Fruit fly (Drosophila melanogaster): ENCODE results near the gene Eip78C.
A peak's percentile ranks its signal among the peaks of the same experiment; 100 is the strongest.

Gene Eip78C

DNA sequence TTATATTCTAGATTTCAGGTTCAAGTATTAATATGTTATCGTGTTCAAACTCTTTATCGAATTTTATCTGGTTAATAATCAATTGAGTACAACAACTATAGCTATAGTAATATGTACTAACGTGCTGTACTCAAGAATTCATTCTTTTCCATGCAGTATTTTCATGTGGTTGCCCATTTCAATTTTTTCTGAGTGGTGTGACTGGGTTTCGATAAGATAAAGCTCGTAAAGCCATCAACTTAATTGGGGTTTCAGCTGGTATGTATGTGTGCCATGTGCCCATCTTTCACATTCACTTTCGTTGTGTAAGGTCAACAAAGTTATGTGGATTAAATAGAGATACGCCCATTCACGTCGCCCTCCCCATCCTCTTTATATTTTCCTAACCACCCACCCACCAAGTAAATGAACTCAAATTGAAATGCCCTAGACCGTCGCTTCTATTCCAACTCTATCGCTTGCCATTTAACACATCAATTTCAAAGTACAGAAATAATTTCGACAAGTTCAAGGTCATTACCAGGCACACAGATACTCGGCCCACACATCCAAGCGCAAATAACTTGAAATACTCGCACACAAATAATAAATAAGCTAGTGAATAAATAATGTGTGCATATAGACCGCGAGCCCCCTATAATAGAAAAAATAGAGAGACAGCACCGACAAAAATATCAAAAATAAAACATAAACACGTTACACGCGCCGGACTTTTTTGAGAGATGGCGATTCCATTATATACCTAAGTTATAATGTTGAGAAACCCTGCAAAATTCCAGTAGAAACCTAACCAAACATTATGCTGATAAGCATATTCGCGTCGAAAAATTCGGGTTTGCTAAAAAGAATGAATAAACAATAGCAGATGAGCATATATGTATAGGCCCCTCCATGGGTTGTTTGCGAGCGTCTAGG, 21.6 kb upstream of the Eip78C start (continued):
- no peak for TF ChIP-seq nau (GFP tag; optimal IDR thresholded peaks at IDR 0.05)
- no peak for TF ChIP-seq CG6175 (GFP tag; IDR thresholded peaks at IDR 0.05)
- TF ChIP-seq sug (tag; optimal IDR thresholded peaks at IDR 0.05) = peak; percentile 94
- TF ChIP-seq CG1233 (GFP tag; optimal IDR thresholded peaks at IDR 0.05) = peak; percentile 5
- no peak for TF ChIP-seq Nf-YB (GFP tag; optimal IDR thresholded peaks at IDR 0.05)
- peak; percentile 3 for TF ChIP-seq CG30403 (GFP tag; optimal IDR thresholded peaks at IDR 0.05)
- no peak for TF ChIP-seq bowl (GFP tag; IDR thresholded peaks at IDR 0.05)
- TF ChIP-seq Lpt (GFP tag; optimal IDR thresholded peaks at IDR 0.05) = no peak
- no peak for TF ChIP-seq CG12744 (GFP tag; optimal IDR thresholded peaks at IDR 0.05)
- peak; percentile 45; the same call in 1 of the 3 replicates for TF ChIP-seq so (GFP tag; IDR thresholded peaks at IDR 0.05)
- TF ChIP-seq Meics (GFP tag; optimal IDR thresholded peaks at IDR 0.05) = peak; percentile 26
- TF ChIP-seq CG6765 (GFP tag; optimal IDR thresholded peaks at IDR 0.05) = no peak
- peak; percentile 8 for TF ChIP-seq CG15514 (GFP tag; optimal IDR thresholded peaks at IDR 0.05)
- peak; percentile 1 for TF ChIP-seq CG13424 (tag; optimal IDR thresholded peaks at IDR 0.05)
- TF ChIP-seq CG9876 (GFP tag; optimal IDR thresholded peaks at IDR 0.05) = no peak
- no peak for TF ChIP-seq pnt (GFP tag; optimal IDR thresholded peaks at IDR 0.05)
- TF ChIP-seq CG16815 (GFP tag; optimal IDR thresholded peaks at IDR 0.05) = no peak
- TF ChIP-seq CG8388 (GFP tag; optimal IDR thresholded peaks at IDR 0.05) = no peak
- no peak for TF ChIP-seq Dip2 (GFP tag; IDR thresholded peaks at IDR 0.05)
- TF ChIP-seq Sox100B (GFP tag; optimal IDR thresholded peaks at IDR 0.05) = no peak
- TF ChIP-seq Sry-β (GFP tag; optimal IDR thresholded peaks at IDR 0.05) = no peak
- TF ChIP-seq Mad (GFP tag; optimal IDR thresholded peaks at IDR 0.05) = no peak
- TF ChIP-seq CG9727 (GFP tag; optimal IDR thresholded peaks at IDR 0.05) = peak; percentile 61
- no peak for TF ChIP-seq dan (GFP tag; IDR thresholded peaks at IDR 0.05)
- TF ChIP-seq gro (GFP tag; optimal IDR thresholded peaks at IDR 0.05) = peak; percentile 68
- no peak for TF ChIP-seq dpn (GFP tag; optimal IDR thresholded peaks at IDR 0.05)
- no peak for TF ChIP-seq NK7.1 (GFP tag; optimal IDR thresholded peaks at IDR 0.05)
- no peak for TF ChIP-seq CG6254 (GFP tag; optimal IDR thresholded peaks at IDR 0.05)
- peak; percentile 13 for TF ChIP-seq CG12769 (tag; optimal IDR thresholded peaks at IDR 0.05)
- no peak for TF ChIP-seq CG15479 (GFP tag; optimal IDR thresholded peaks at IDR 0.05)
- TF ChIP-seq Lhr (GFP tag; optimal IDR thresholded peaks at IDR 0.05) = no peak
- TF ChIP-seq CG13624 (GFP tag; optimal IDR thresholded peaks at IDR 0.05) = no peak
- peak; percentile 78 for TF ChIP-seq exex (tag; optimal IDR thresholded peaks at IDR 0.05)
- TF ChIP-seq CG16779 (GFP tag; IDR thresholded peaks at IDR 0.05) = no peak
- no peak for TF ChIP-seq Xbp1 (GFP tag; optimal IDR thresholded peaks at IDR 0.05)
- no peak for TF ChIP-seq nerfin-1 (tag; optimal IDR thresholded peaks at IDR 0.05)
- TF ChIP-seq ttk (GFP tag; IDR thresholded peaks at IDR 0.05) = no peak
- no peak for TF ChIP-seq chif (GFP tag; optimal IDR thresholded peaks at IDR 0.05)
- no peak for TF ChIP-seq fd102C (GFP tag; optimal IDR thresholded peaks at IDR 0.05)
- TF ChIP-seq Xrp1 (GFP tag; IDR thresholded peaks at IDR 0.05) = no peak
- no peak for TF ChIP-seq CG7372 (GFP tag; IDR thresholded peaks at IDR 0.05)
- TF ChIP-seq YL-1 (GFP tag; optimal IDR thresholded peaks at IDR 0.05) = no peak
- no peak for TF ChIP-seq twi (tag; optimal IDR thresholded peaks at IDR 0.05)
- peak; percentile 5 for TF ChIP-seq CoRest (tag; optimal IDR thresholded peaks at IDR 0.05)
- no peak for TF ChIP-seq knrl (GFP tag; IDR thresholded peaks at IDR 0.05; ENCODE audit: partially characterized antibody)
- TF ChIP-seq Hey (tag; optimal IDR thresholded peaks at IDR 0.05) = no peak
- TF ChIP-seq bcd (GFP tag; optimal IDR thresholded peaks at IDR 0.05) = no peak
- no peak for TF ChIP-seq pb (GFP tag; optimal IDR thresholded peaks at IDR 0.05)
- TF ChIP-seq Nf-YA (GFP tag; IDR thresholded peaks at IDR 0.05) = no peak

All from whole organism, embryonic.